Fruit fly (Drosophila melanogaster) whole organism, embryonic: Measurements from ENCODE around the gene Sfp65A.

Experiments used
- CG10565 ChIP-seq: fragments of 200-800 bp; sonication (Bioruptor generic); optimal IDR thresholded peaks from 3 replicates; lab custom pipeline; 2016; ENCODE audit warnings: missing biosample characterization, mild to moderate bottlenecking, missing genetic modification characterization
- CG8281 ChIP-seq: fragments of 200-800 bp; sonication (Bioruptor generic); optimal IDR thresholded peaks from 2 replicates; lab custom pipeline; 2018; ENCODE audit warnings: missing biosample characterization, mild to moderate bottlenecking, missing genetic modification characterization, moderate library complexity
- Elba2 ChIP-seq: fragments of 200-800 bp; sonication (Bioruptor generic); optimal IDR thresholded peaks from 3 replicates; lab custom pipeline; 2016; ENCODE audit warnings: missing biosample characterization, missing genetic modification characterization
- eve ChIP-seq, 2 experiments: fragments of >200 bp; optimal IDR thresholded peaks; 2 replicates each; lab custom pipeline; 2017; ENCODE audit warnings: missing biosample characterization in 2 of 2, missing genetic modification characterization in 2 of 2

DNA sequence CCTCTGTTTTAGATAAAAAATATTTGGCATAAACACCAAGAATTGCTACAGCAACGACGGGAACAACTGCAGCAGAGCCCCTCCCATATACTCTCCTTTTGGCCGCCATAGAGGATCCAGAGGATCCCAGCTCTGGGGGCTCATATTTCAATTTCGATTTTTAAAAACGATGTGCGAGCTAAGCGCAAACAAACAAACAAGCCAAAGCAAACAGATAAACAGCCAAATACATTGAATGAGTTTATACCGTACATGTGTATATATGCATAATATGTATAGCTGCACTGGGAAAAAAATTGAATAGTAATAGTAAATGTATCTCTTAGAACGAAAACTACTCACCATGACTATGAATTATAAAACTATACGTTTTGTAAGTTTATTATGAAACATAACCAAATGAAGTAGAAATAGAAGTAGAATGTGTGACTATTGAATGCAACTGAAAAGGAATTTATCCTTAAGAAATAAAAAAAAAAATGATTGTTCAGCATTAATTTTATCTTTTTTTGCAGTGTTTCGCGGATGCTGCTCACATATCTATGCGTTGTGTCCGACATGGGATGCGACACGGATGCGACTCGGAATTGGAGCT, 38.0 kb upstream of the Sfp65A start:
- TF ChIP-seq CG10565 (GFP tag; lab: Kevin White, UChicago), result no peak
- TF ChIP-seq Elba2 (GFP tag; lab: Kevin White, UChicago), result no peak
- no peak for TF ChIP-seq CG8281 (tag; lab: Kevin White, UChicago)
- no peak for TF ChIP-seq eve (GFP tag; optimal IDR thresholded peaks at IDR 0.05; lab: Kevin White, UChicago)
